Fruit fly (Drosophila melanogaster) whole organism, embryonic: Measurements from ENCODE around the gene CG43127.

Experiments
- Antp ChIP-seq: fragments of 200-800 bp; sonication (Bioruptor generic); optimal IDR thresholded peaks from 3 replicates; lab custom pipeline; 2016; ENCODE audit warnings: missing biosample characterization, missing genetic modification characterization
- Atf-2 ChIP-seq: fragments of 200-800 bp; sonication (Bioruptor generic); optimal IDR thresholded peaks from 2 replicates; lab custom pipeline; 2016; ENCODE audit warnings: missing biosample characterization, missing genetic modification characterization
- BEAF-32 ChIP-seq: fragments of 200-800 bp; sonication (Bioruptor generic); optimal IDR thresholded peaks from 3 replicates; lab custom pipeline; 2017; ENCODE audit warnings: missing biosample characterization, missing genetic modification characterization, mild to moderate bottlenecking, moderate library complexity, missing genetic modification reagents
- CG11085 ChIP-seq: fragments of 200-800 bp; sonication (Bioruptor generic); IDR thresholded peaks from 2 replicates; pipeline ENCODE4 v1.3.6; 2022; ENCODE audit warnings: missing biosample characterization, missing genetic modification characterization
- CG11093 ChIP-seq: fragments of 200-800 bp; sonication (Bioruptor generic); IDR thresholded peaks from 3 replicates; pipeline ENCODE4 v1.3.6; 2022; ENCODE audit warnings: missing biosample characterization, missing genetic modification characterization
- CG11398 ChIP-seq: fragments of 200-800 bp; sonication (Bioruptor generic); optimal IDR thresholded peaks from 2 replicates; lab custom pipeline; 2016; ENCODE audit warnings: missing biosample characterization, missing genetic modification characterization
- CG12104 ChIP-seq: fragments of 200-800 bp; sonication (Bioruptor generic); optimal IDR thresholded peaks from 3 replicates; lab custom pipeline; 2016; ENCODE audit warnings: missing biosample characterization, missing genetic modification characterization
- CG12299 ChIP-seq: fragments of 200-800 bp; sonication (Bioruptor generic); optimal IDR thresholded peaks from 2 replicates; lab custom pipeline; 2018; ENCODE audit warnings: missing biosample characterization, mild to moderate bottlenecking, missing genetic modification characterization
- CG12659 ChIP-seq: fragments of 200-800 bp; sonication (Bioruptor generic); optimal IDR thresholded peaks from 3 replicates; lab custom pipeline; 2017; ENCODE audit warnings: mild to moderate bottlenecking, missing biosample characterization, missing genetic modification reagents, missing genetic modification characterization
- CG12769 ChIP-seq: fragments of 200-800 bp; sonication (Bioruptor generic); optimal IDR thresholded peaks from 2 replicates; lab custom pipeline; 2019; ENCODE audit warnings: missing biosample characterization, mild to moderate bottlenecking, missing genetic modification characterization, moderate library complexity
- CG17568 ChIP-seq: fragments of 200-800 bp; sonication (Bioruptor generic); optimal IDR thresholded peaks from 2 replicates; lab custom pipeline; 2018; ENCODE audit warnings: missing biosample characterization, mild to moderate bottlenecking, missing genetic modification characterization, moderate library complexity
- CG17829 ChIP-seq: fragments of 200-800 bp; optimal IDR thresholded peaks from 2 replicates; lab custom pipeline; 2019; ENCODE audit warnings: missing biosample characterization, mild to moderate bottlenecking, missing genetic modification characterization, moderate library complexity
- CG2199 ChIP-seq: fragments of 200-800 bp; sonication (Bioruptor generic); IDR thresholded peaks from 3 replicates; pipeline ENCODE4 v1.3.6; 2022; ENCODE audit warnings: missing biosample characterization, missing genetic modification characterization
- CG3163 ChIP-seq: fragments of 200-800 bp; sonication (Bioruptor generic); optimal IDR thresholded peaks from 3 replicates; lab custom pipeline; 2016; ENCODE audit warnings: missing biosample characterization, missing genetic modification characterization
- CG3726 ChIP-seq: fragments of 200-800 bp; sonication (Bioruptor generic); IDR thresholded peaks from 3 replicates; pipeline ENCODE4, ENCODE4 v1.3.6; 2022; ENCODE audit warnings: missing biosample characterization, missing genetic modification characterization
- CG3838 ChIP-seq: fragments of 200-800 bp; sonication (Bioruptor generic); optimal IDR thresholded peaks from 3 replicates; lab custom pipeline; 2016; ENCODE audit warnings: missing biosample characterization, missing genetic modification characterization
- CG4617 ChIP-seq: fragments of 200-800 bp; sonication (Bioruptor generic); optimal IDR thresholded peaks from 3 replicates; lab custom pipeline; 2016; ENCODE audit warnings: missing biosample characterization, missing genetic modification characterization, borderline replicate concordance
- CG6254 ChIP-seq: fragments of 200-800 bp; sonication (Bioruptor generic); optimal IDR thresholded peaks from 3 replicates; lab custom pipeline; 2017; ENCODE audit warnings: mild to moderate bottlenecking, missing biosample characterization, missing genetic modification reagents, missing genetic modification characterization
- CG6689 ChIP-seq: fragments of 200-800 bp; sonication (Bioruptor generic); IDR thresholded peaks from 2 replicates; pipeline ENCODE4 v1.3.6; 2022; ENCODE audit warnings: missing biosample characterization, missing genetic modification characterization
- CG7271 ChIP-seq: fragments of 200-800 bp; sonication (Bioruptor generic); optimal IDR thresholded peaks from 2 replicates; lab custom pipeline; 2018; ENCODE audit warnings: missing biosample characterization, mild to moderate bottlenecking, missing genetic modification characterization, moderate library complexity
- CG7963 ChIP-seq: fragments of 200-800 bp; sonication (Bioruptor generic); IDR thresholded peaks from 3 replicates; pipeline ENCODE4 v1.3.6; 2022; ENCODE audit warnings: missing biosample characterization, missing genetic modification characterization; ENCODE audit not compliant: partially characterized antibody
- CG8944 ChIP-seq: fragments of 200-800 bp; sonication (Bioruptor generic); optimal IDR thresholded peaks from 3 replicates; lab custom pipeline; 2016; ENCODE audit warnings: missing biosample characterization, missing genetic modification characterization
- CG9215 ChIP-seq: fragments of 200-800 bp; sonication (Bioruptor generic); IDR thresholded peaks from 2 replicates; pipeline ENCODE4 v1.3.6; 2022; ENCODE audit warnings: missing biosample characterization, missing genetic modification characterization
- CG9609 ChIP-seq: fragments of 200-800 bp; sonication (Bioruptor generic); optimal IDR thresholded peaks from 3 replicates; lab custom pipeline; 2016; ENCODE audit warnings: missing biosample characterization, missing genetic modification characterization
- CG9727 ChIP-seq: fragments of 200-800 bp; sonication (Bioruptor generic); optimal IDR thresholded peaks from 3 replicates; lab custom pipeline; 2017; ENCODE audit warnings: missing biosample characterization, mild to moderate bottlenecking, missing genetic modification characterization
- H15 ChIP-seq: fragments of 200-800 bp; sonication (Bioruptor generic); IDR thresholded peaks from 3 replicates; pipeline ENCODE4 v1.3.6; 2022; ENCODE audit warnings: missing biosample characterization, missing genetic modification characterization
- HHEX ChIP-seq: fragments of 200-800 bp; sonication (Bioruptor generic); optimal IDR thresholded peaks from 3 replicates; lab custom pipeline; 2017; ENCODE audit warnings: missing biosample characterization, mild to moderate bottlenecking, missing genetic modification characterization, missing genetic modification reagents
- Hsf ChIP-seq: fragments of 200-800 bp; sonication (Bioruptor generic); optimal IDR thresholded peaks from 3 replicates; lab custom pipeline; 2016; ENCODE audit warnings: missing biosample characterization, missing genetic modification characterization
- Nf-YA ChIP-seq: fragments of 200-800 bp; sonication (Bioruptor generic); IDR thresholded peaks from 2 replicates; pipeline ENCODE4 v1.3.6; 2022; ENCODE audit warnings: missing biosample characterization, missing genetic modification characterization
- Tbp ChIP-seq: fragments of >200 bp; optimal IDR thresholded peaks from 2 replicates; lab custom pipeline; 2018; ENCODE audit warnings: missing biosample characterization, missing genetic modification characterization
- ab ChIP-seq: fragments of 200-800 bp; sonication (Bioruptor generic); optimal IDR thresholded peaks from 2 replicates; lab custom pipeline; 2016; ENCODE audit warnings: missing biosample characterization, missing genetic modification characterization
- amos ChIP-seq: fragments of 200-800 bp; sonication (Bioruptor generic); IDR thresholded peaks from 2 replicates; pipeline ENCODE4 v1.3.6; 2022; ENCODE audit warnings: missing biosample characterization, missing genetic modification characterization; ENCODE audit not compliant: partially characterized antibody
- az2 ChIP-seq: fragments of 200-800 bp; sonication (Bioruptor generic); optimal IDR thresholded peaks from 3 replicates; lab custom pipeline; 2016; ENCODE audit warnings: missing biosample characterization, missing genetic modification characterization
- bbx ChIP-seq: fragments of 200-800 bp; sonication (Bioruptor generic); IDR thresholded peaks from 2 replicates; pipeline ENCODE4 v1.3.6; 2022; ENCODE audit warnings: missing biosample characterization, missing genetic modification characterization; ENCODE audit not compliant: partially characterized antibody
- caup ChIP-seq: fragments of 200-800 bp; sonication (Bioruptor generic); optimal IDR thresholded peaks from 3 replicates; lab custom pipeline; 2017; ENCODE audit warnings: missing biosample characterization, mild to moderate bottlenecking, missing genetic modification characterization, moderate library complexity; ENCODE audit not compliant: severe bottlenecking
- eyg ChIP-seq: fragments of 200-800 bp; sonication (Bioruptor generic); optimal IDR thresholded peaks from 3 replicates; lab custom pipeline; 2016; ENCODE audit warnings: missing biosample characterization, missing genetic modification characterization
- fd96Cb ChIP-seq: fragments of 200-800 bp; sonication (Bioruptor generic); optimal IDR thresholded peaks from 2 replicates; lab custom pipeline; 2018; ENCODE audit warnings: missing biosample characterization, mild to moderate bottlenecking, missing genetic modification characterization, moderate library complexity
- ind ChIP-seq: fragments of 200-800 bp; sonication (Bioruptor generic); optimal IDR thresholded peaks from 3 replicates; lab custom pipeline; 2016; ENCODE audit warnings: missing biosample characterization, missing genetic modification characterization
- kah ChIP-seq: fragments of 200-800 bp; sonication (Bioruptor generic); optimal IDR thresholded peaks from 2 replicates; lab custom pipeline; 2018; ENCODE audit warnings: missing biosample characterization, mild to moderate bottlenecking, missing genetic modification characterization
- klu ChIP-seq: fragments of 200-800 bp; sonication (Bioruptor generic); IDR thresholded peaks from 2 replicates; pipeline ENCODE4 v1.3.6; 2022; ENCODE audit warnings: missing biosample characterization, missing genetic modification characterization
- lilli ChIP-seq: fragments of 200-800 bp; sonication (Bioruptor generic); optimal IDR thresholded peaks from 3 replicates; lab custom pipeline; 2016; ENCODE audit warnings: missing biosample characterization, missing genetic modification characterization
- lov ChIP-seq, 2 experiments: fragments of 200-800 bp in 1 of 2; fragments of >200 bp in 1 of 2; sonication (Bioruptor generic) in 1 of 2; IDR thresholded peaks in 1 of 2; optimal IDR thresholded peaks in 1 of 2; 2 replicates in 1 of 2; 3 replicates in 1 of 2; pipeline versions ENCODE4 v1.3.6 to Lab custom; 2017 to 2022; ENCODE audit warnings: missing biosample characterization in 1 of 2, missing genetic modification characterization in 1 of 2
- mam ChIP-seq: fragments of 200-800 bp; sonication (Bioruptor generic); optimal IDR thresholded peaks from 3 replicates; lab custom pipeline; 2016; ENCODE audit warnings: missing biosample characterization, missing genetic modification characterization
- pan ChIP-seq, 4 experiments: fragments of >200 bp in 3 of 4; fragments of 200-800 bp in 1 of 4; sonication (Bioruptor generic) in 1 of 4; optimal IDR thresholded peaks in 3 of 4; IDR thresholded peaks in 1 of 4; 2 replicates each; pipeline versions ENCODE4 v1.3.6 to Lab custom; 2017 to 2022; ENCODE audit warnings: missing biosample characterization in 2 of 4, missing genetic modification characterization in 2 of 4, mixed read lengths in 1 of 4
- sd ChIP-seq: fragments of 200-800 bp; sonication (Bioruptor generic); optimal IDR thresholded peaks from 3 replicates; lab custom pipeline; 2018; ENCODE audit warnings: missing biosample characterization, mild to moderate bottlenecking, missing genetic modification characterization, moderate library complexity
- sr ChIP-seq: fragments of 200-800 bp; sonication (Bioruptor generic); IDR thresholded peaks from 3 replicates; pipeline ENCODE4 v1.3.6; 2022; ENCODE audit warnings: missing biosample characterization, missing genetic modification characterization
- stc ChIP-seq: fragments of 200-800 bp; sonication (Bioruptor generic); IDR thresholded peaks from 2 replicates; pipeline ENCODE4 v1.3.6; 2022; ENCODE audit warnings: missing biosample characterization, missing genetic modification characterization
- wor ChIP-seq: fragments of 200-800 bp; sonication (Bioruptor generic); IDR thresholded peaks from 2 replicates; pipeline ENCODE4 v1.3.6; 2022; ENCODE audit warnings: missing biosample characterization, missing genetic modification characterization
- zen ChIP-seq: fragments of 200-800 bp; sonication (Bioruptor generic); optimal IDR thresholded peaks from 3 replicates; lab custom pipeline; 2018; ENCODE audit warnings: missing biosample characterization, mild to moderate bottlenecking, missing genetic modification characterization, moderate library complexity

The CG43127 gene

dm6 chr3L:10664511-10665062, 39.2 kb upstream of the CG43127 start, which contains the start of gene simj (continued):
- no peak for TF ChIP-seq lov (optimal IDR thresholded peaks at IDR 0.05; lab: Kevin White, UChicago)
- TF ChIP-seq lov (GFP tag; IDR thresholded peaks at IDR 0.05; lab: Robert Waterston, UW) = no peak
- TF ChIP-seq CG9609 (GFP tag; lab: Kevin White, UChicago) = no peak
- TF ChIP-seq CG17829 (tag; lab: Kevin White, UChicago) = peak; percentile 84
- TF ChIP-seq kah (GFP tag; lab: Kevin White, UChicago) = peak; percentile 67
- TF ChIP-seq CG3726 (GFP tag; lab: Robert Waterston, UW) = no peak
- TF ChIP-seq caup (GFP tag; lab: Kevin White, UChicago) = peak; percentile 65
- TF ChIP-seq Tbp (GFP tag; lab: Kevin White, UChicago) = peak; percentile 32
- no peak for TF ChIP-seq fd96Cb (tag; lab: Kevin White, UChicago)
- peak; percentile 50 for TF ChIP-seq CG4617
- no peak; the same call in 1 of the 2 replicates for TF ChIP-seq stc
- no peak for TF ChIP-seq CG12104 (GFP tag; lab: Kevin White, UChicago)
- TF ChIP-seq ab = no peak
- 0 out of 3 replicates have a peak, but pooled peaks have one; percentile 10 for TF ChIP-seq CG2199 (GFP tag; lab: Robert Waterston, UW)
- no peak for TF ChIP-seq Atf-2
- peak; percentile 40 for TF ChIP-seq mam
- TF ChIP-seq CG7271 (tag; lab: Kevin White, UChicago) = peak; percentile 72
- peak; percentile 86 for TF ChIP-seq CG12659 (GFP tag; lab: Kevin White, UChicago)
- TF ChIP-seq CG12299 (tag; lab: Kevin White, UChicago) = peak; percentile 64
- peak; percentile 92 for TF ChIP-seq BEAF-32 (GFP tag; lab: Kevin White, UChicago)
- peak; percentile 51 for TF ChIP-seq Hsf (GFP tag; lab: Kevin White, UChicago)
- TF ChIP-seq pan (optimal IDR thresholded peaks at IDR 0.05; lab: Kevin White, UChicago) = no peak
- TF ChIP-seq pan (GFP tag; optimal IDR thresholded peaks at IDR 0.05 in 1 of 2, IDR thresholded peaks at IDR 0.05 in 1 of 2) = peak in 1 of 2 experiments; percentile 27
- TF ChIP-seq CG3838 (GFP tag; lab: Kevin White, UChicago) = peak; percentile 51
- no peak for TF ChIP-seq CG17568 (GFP tag; lab: Kevin White, UChicago)
- no peak for TF ChIP-seq H15 (GFP tag; lab: Robert Waterston, UW)
- no peak for TF ChIP-seq CG9727 (GFP tag; lab: Kevin White, UChicago)
- peak; percentile 74 for TF ChIP-seq CG7963 (GFP tag; lab: Robert Waterston, UW)
- no peak for TF ChIP-seq klu
- no peak for TF ChIP-seq ind
- TF ChIP-seq amos (GFP tag; lab: Robert Waterston, UW) = peak; percentile 94
- TF ChIP-seq CG12769 (tag; lab: Kevin White, UChicago) = peak; percentile 84
- TF ChIP-seq zen (tag; lab: Kevin White, UChicago) = peak; percentile 15
- TF ChIP-seq CG11398 = peak; percentile 52
- no peak for TF ChIP-seq CG11085
- peak; percentile 13 for TF ChIP-seq az2 (GFP tag; lab: Kevin White, UChicago)
- TF ChIP-seq sr (GFP tag; lab: Robert Waterston, UW) = peak; percentile 27; the same call in 1 of the 3 replicates
- no peak for TF ChIP-seq wor (GFP tag; lab: Robert Waterston, UW)
- peak; percentile 28 for TF ChIP-seq eyg (GFP tag; lab: Kevin White, UChicago)
- no peak for TF ChIP-seq CG9215 (GFP tag; lab: Robert Waterston, UW)
- TF ChIP-seq CG11093 (GFP tag; lab: Robert Waterston, UW) = no peak
- TF ChIP-seq lilli (GFP tag; lab: Kevin White, UChicago) = peak; percentile 66
- TF ChIP-seq bbx (GFP tag; lab: Robert Waterston, UW) = peak; percentile 95
- 0 out of 2 replicates have a peak, but pooled peaks have one; percentile 6 for TF ChIP-seq CG6689 (GFP tag; lab: Robert Waterston, UW)
- no peak for TF ChIP-seq Antp (GFP tag; lab: Kevin White, UChicago)
- TF ChIP-seq CG3163 (GFP tag; lab: Kevin White, UChicago) = peak; percentile 83
- peak; percentile 39 for TF ChIP-seq CG8944 (GFP tag; lab: Kevin White, UChicago)
- no peak for TF ChIP-seq CG6254 (GFP tag; lab: Kevin White, UChicago)
- TF ChIP-seq sd = peak; percentile 59
- no peak for TF ChIP-seq Nf-YA (GFP tag; lab: Robert Waterston, UW)
- peak; percentile 39 for TF ChIP-seq HHEX (GFP tag; lab: Kevin White, UChicago)
